Worm (Caenorhabditis elegans) whole organism, L4 larva: ENCODE results near the gene zig-3.

Experiments
- R02D3.7 ChIP-seq: fragments of 150-350 bp; sonication (generic microtip); optimal IDR thresholded peaks from 3 replicates; lab custom pipeline; 2014; ENCODE audit warnings: missing biosample characterization, missing genetic modification characterization
- Y5F2A.4 ChIP-seq: fragments of 200-800 bp; sonication (Bioruptor generic); optimal IDR thresholded peaks from 2 replicates; lab custom pipeline; 2018; ENCODE audit warnings: mild to moderate bottlenecking, missing genetic modification characterization, missing compliant biosample characterization
- aly-2 ChIP-seq: sonication (generic microtip); optimal IDR thresholded peaks from 2 replicates; lab custom pipeline; 2018; ENCODE audit warnings: missing biosample characterization, missing genetic modification characterization
- ama-1 ChIP-seq: fragments of 150-350 bp; optimal IDR thresholded peaks from 2 replicates; lab custom pipeline; 2014; ENCODE audit warnings: inconsistent platforms, mixed read lengths
- ces-1 ChIP-seq: fragments of 150-350 bp; sonication (generic microtip); optimal IDR thresholded peaks from 4 replicates; lab custom pipeline; 2014; ENCODE audit warnings: missing biosample characterization, missing genetic modification reagents, missing genetic modification characterization
- ctbp-1 ChIP-seq: fragments of 200-800 bp; sonication (Bioruptor generic); IDR thresholded peaks from 2 replicates; pipeline ENCODE4 v1.3.6; 2022; ENCODE audit warnings: missing genetic modification reagents, missing genetic modification characterization, missing compliant biosample characterization
- mdl-1 ChIP-seq, 2 experiments: fragments of 150-350 bp in 1 of 2; sonication (generic microtip) in 1 of 2; optimal IDR thresholded peaks; 2 replicates each; lab custom pipeline; 2014 to 2017; ENCODE audit warnings: missing biosample characterization in 2 of 2, missing genetic modification characterization in 2 of 2
- nhr-76 ChIP-seq: fragments of 150-350 bp; optimal IDR thresholded peaks from 2 replicates; lab custom pipeline; 2014; ENCODE audit warnings: missing biosample characterization, missing genetic modification characterization
- nhr-77 ChIP-seq: fragments of 150-350 bp; optimal IDR thresholded peaks from 2 replicates; lab custom pipeline; 2014; ENCODE audit warnings: missing biosample characterization, missing genetic modification characterization
- pqm-1 ChIP-seq: sonication (generic microtip); optimal IDR thresholded peaks from 2 replicates; lab custom pipeline; 2017; ENCODE audit warnings: missing biosample characterization, missing genetic modification characterization
- saeg-2 ChIP-seq: fragments of 200-800 bp; sonication (Bioruptor generic); IDR thresholded peaks from 2 replicates; pipeline ENCODE4 v1.3.6; 2022; ENCODE audit warnings: missing genetic modification reagents, missing genetic modification characterization, missing compliant biosample characterization
- spr-3 ChIP-seq: fragments of 200-800 bp; sonication (Bioruptor generic); optimal IDR thresholded peaks from 2 replicates; lab custom pipeline; 2018; ENCODE audit warnings: mild to moderate bottlenecking, missing genetic modification characterization, missing compliant biosample characterization
- unc-39 ChIP-seq: sonication (generic microtip); optimal IDR thresholded peaks from 2 replicates; lab custom pipeline; 2017; ENCODE audit warnings: missing biosample characterization, missing genetic modification characterization
- unc-62 ChIP-seq, 3 experiments: fragments of 150-350 bp in 1 of 3; sonication (generic microtip); optimal IDR thresholded peaks in 2 of 3; peaks in 1 of 3; 1 replicate in 1 of 3; 2 replicates in 2 of 3; lab custom pipeline; 2014 to 2017; ENCODE audit warnings: missing biosample characterization in 3 of 3, missing genetic modification characterization in 3 of 3, missing genetic modification reagents in 3 of 3, missing genotype in 1 of 3

DNA sequence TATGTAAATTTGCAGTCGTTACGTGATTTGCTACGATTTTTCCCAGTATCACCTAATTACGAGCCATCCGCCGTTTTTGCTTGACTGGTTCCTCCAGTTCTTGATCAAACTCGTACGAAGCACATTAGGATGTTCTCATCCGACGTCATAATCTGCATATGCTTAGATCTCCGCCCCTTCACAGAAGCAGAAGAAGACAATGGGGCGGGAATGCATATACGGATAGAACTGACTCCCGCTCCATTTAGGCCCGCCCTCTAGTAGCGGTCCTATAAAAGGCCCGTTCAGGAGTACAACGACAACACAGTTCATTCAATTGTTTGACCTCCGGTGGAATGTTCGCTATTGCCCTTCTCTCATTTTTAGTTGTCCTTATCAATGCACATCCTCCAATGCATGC, 5.4 kb upstream of the zig-3 start, which contains the start of gene zig-4:
- TF ChIP-seq unc-39 (tag; lab: Kevin White, UChicago) (no peak), spr-3 (GFP tag; lab: Kevin White, UChicago) (no peak), ctbp-1 (no peak), R02D3.7 (tag; lab: Kevin White, UChicago) (no peak), nhr-77 (tag; lab: Kevin White, UChicago) (no peak), nhr-76 (tag; lab: Kevin White, UChicago) (no peak), ces-1 (GFP tag; lab: Kevin White, UChicago) (no peak), aly-2 (tag; lab: Kevin White, UChicago) (no peak), ama-1 (lab: Kevin White, UChicago) (no peak), Y5F2A.4 (GFP tag; lab: Kevin White, UChicago) (no peak), unc-62 (GFP tag; optimal IDR thresholded peaks at IDR 0.05 in 1 of 2; lab: Kevin White, UChicago) (no peak), unc-62 (tag; optimal IDR thresholded peaks at IDR 0.05; lab: Kevin White, UChicago) (no peak), saeg-2 (no peak), pqm-1 (tag; lab: Kevin White, UChicago) (no peak), mdl-1 (tag; optimal IDR thresholded peaks at IDR 0.05; lab: Kevin White, UChicago) (no peak)
